Worm (Caenorhabditis elegans): Measurements from ENCODE around the gene acl-6.
"Not testable (repeated sequence)": the region's sequence is repeated elsewhere in the genome, so short reads cannot be mapped to it uniquely, and the experiment has no call there.

The acl-6 gene

ce11 chrV:5447057-5447456 lies 13.9 kb downstream of the acl-6 start:
- TF ChIP-seq flt-1 (GFP tag; IDR thresholded peaks at IDR 0.05): no peak
- TF ChIP-seq tab-1 (GFP tag; IDR thresholded peaks at IDR 0.05): no peak

ce11 chrV:5450742-5451141 lies 17.6 kb downstream of the acl-6 start:
- TF ChIP-seq T22C8.4 (GFP tag; IDR thresholded peaks at IDR 0.05) (no peak), med-1 (GFP tag; optimal IDR thresholded peaks at IDR 0.05; ENCODE audit: insufficient read depth) (no peak), cog-1 (tag; optimal IDR thresholded peaks at IDR 0.05) (no peak), flt-1 (GFP tag; IDR thresholded peaks at IDR 0.05) (no peak), klf-2 (GFP tag; conservative IDR thresholded peaks at IDR 0.05) (no peak), ztf-29 (GFP tag; IDR thresholded peaks at IDR 0.05) (no peak), ztf-23 (GFP tag; IDR thresholded peaks at IDR 0.05) (no peak), tab-1 (GFP tag; IDR thresholded peaks at IDR 0.05) (no peak), ref-1 (GFP tag; conservative IDR thresholded peaks at IDR 0.05) (no peak)

- TF ChIP-seq flt-1 (GFP tag; IDR thresholded peaks at IDR 0.05): no peak
- TF ChIP-seq ztf-23 (GFP tag; IDR thresholded peaks at IDR 0.05): no peak
Observed at ce11 chrV:5453615-5454014, 20.4 kb downstream of the acl-6 start, which contains the start of gene glc-3. Gene glc-3, minus strand, starts transcription at chrV:5453715.

- TF ChIP-seq klf-2 (GFP tag; conservative IDR thresholded peaks at IDR 0.05) (no peak), med-1 (GFP tag; optimal IDR thresholded peaks at IDR 0.05; ENCODE audit: insufficient read depth) (no peak), flt-1 (GFP tag; IDR thresholded peaks at IDR 0.05) (no peak), cog-1 (tag; optimal IDR thresholded peaks at IDR 0.05) (no peak), tab-1 (GFP tag; IDR thresholded peaks at IDR 0.05) (no peak), ref-1 (GFP tag; conservative IDR thresholded peaks at IDR 0.05) (no peak), T22C8.4 (GFP tag; IDR thresholded peaks at IDR 0.05) (no peak), ztf-29 (GFP tag; IDR thresholded peaks at IDR 0.05) (no peak), ztf-23 (GFP tag; IDR thresholded peaks at IDR 0.05) (no peak)
Observed at ce11 chrV:5454955-5455354, 21.8 kb downstream of the acl-6 start.

- TF ChIP-seq klf-2 (GFP tag; conservative IDR thresholded peaks at IDR 0.05): no peak
- TF ChIP-seq ztf-29 (GFP tag; IDR thresholded peaks at IDR 0.05): no peak
- no peak for TF ChIP-seq cog-1 (tag; optimal IDR thresholded peaks at IDR 0.05)
- no peak for TF ChIP-seq flt-1 (GFP tag; IDR thresholded peaks at IDR 0.05)
- TF ChIP-seq med-1 (GFP tag; optimal IDR thresholded peaks at IDR 0.05; ENCODE audit: insufficient read depth): no peak
Observed at ce11 chrV:5459806-5460205, 26.6 kb downstream of the acl-6 start, which contains the start of gene ZC317.2. Gene ZC317.2, plus strand, starts transcription at chrV:5460106.

ce11 chrV:5462894-5463293 lies 29.7 kb downstream of the acl-6 start, which contains the start of gene srg-67:
Gene srg-67, minus strand, starts transcription at chrV:5462994.
- TF ChIP-seq klf-2 (GFP tag; conservative IDR thresholded peaks at IDR 0.05) (no peak), T22C8.4 (GFP tag; IDR thresholded peaks at IDR 0.05) (no peak), ref-1 (GFP tag; conservative IDR thresholded peaks at IDR 0.05) (no peak), ztf-29 (GFP tag; IDR thresholded peaks at IDR 0.05) (no peak), flt-1 (GFP tag; IDR thresholded peaks at IDR 0.05) (no peak), tab-1 (GFP tag; IDR thresholded peaks at IDR 0.05) (no peak)

- no peak for TF ChIP-seq cog-1 (tag; optimal IDR thresholded peaks at IDR 0.05)
- TF ChIP-seq ztf-23 (GFP tag; IDR thresholded peaks at IDR 0.05): no peak
- no peak for TF ChIP-seq ref-1 (GFP tag; conservative IDR thresholded peaks at IDR 0.05)
- TF ChIP-seq klf-2 (GFP tag; conservative IDR thresholded peaks at IDR 0.05): no peak
- no peak for TF ChIP-seq flt-1 (GFP tag; IDR thresholded peaks at IDR 0.05)
- TF ChIP-seq T22C8.4 (GFP tag; IDR thresholded peaks at IDR 0.05): no peak
- TF ChIP-seq tab-1 (GFP tag; IDR thresholded peaks at IDR 0.05): no peak
- TF ChIP-seq med-1 (GFP tag; optimal IDR thresholded peaks at IDR 0.05; ENCODE audit: insufficient read depth): no peak
- TF ChIP-seq ztf-29 (GFP tag; IDR thresholded peaks at IDR 0.05): no peak
Observed at ce11 chrV:5465335-5465734, 32.1 kb downstream of the acl-6 start, which contains the start of gene srg-68. Gene srg-68, minus strand, starts transcription at chrV:5465435.

- not testable (repeated sequence) for TF ChIP-seq T22C8.4 (GFP tag; IDR thresholded peaks at IDR 0.05); klf-2 (GFP tag; conservative IDR thresholded peaks at IDR 0.05); cog-1 (tag; optimal IDR thresholded peaks at IDR 0.05)
Observed at ce11 chrV:5468489-5468888, 35.3 kb downstream of the acl-6 start, which contains the start of gene ZC317.6. Gene ZC317.6, minus strand, starts transcription at chrV:5468589.

- not testable (repeated sequence) for TF ChIP-seq ztf-23 (GFP tag; IDR thresholded peaks at IDR 0.05); klf-2 (GFP tag; conservative IDR thresholded peaks at IDR 0.05); cog-1 (tag; optimal IDR thresholded peaks at IDR 0.05)
Observed at ce11 chrV:5470930-5471329, 37.7 kb downstream of the acl-6 start, which contains the start of gene ZC317.7. Gene ZC317.7, minus strand, starts transcription at chrV:5471030.

ce11 chrV:5477719-5478118 lies 44.5 kb downstream of the acl-6 start:
- TF ChIP-seq ref-1 (GFP tag; conservative IDR thresholded peaks at IDR 0.05) (no peak), klf-2 (GFP tag; conservative IDR thresholded peaks at IDR 0.05) (no peak), T22C8.4 (GFP tag; IDR thresholded peaks at IDR 0.05) (peak; percentile 76)

- TF ChIP-seq ztf-23 (GFP tag; IDR thresholded peaks at IDR 0.05): no peak
- TF ChIP-seq cog-1 (tag; optimal IDR thresholded peaks at IDR 0.05): no peak
- no peak for TF ChIP-seq med-1 (GFP tag; optimal IDR thresholded peaks at IDR 0.05; ENCODE audit: insufficient read depth)
- TF ChIP-seq T22C8.4 (GFP tag; IDR thresholded peaks at IDR 0.05): no peak
- TF ChIP-seq ztf-29 (GFP tag; IDR thresholded peaks at IDR 0.05): no peak
- TF ChIP-seq flt-1 (GFP tag; IDR thresholded peaks at IDR 0.05): no peak
- no peak for TF ChIP-seq tab-1 (GFP tag; IDR thresholded peaks at IDR 0.05)
- TF ChIP-seq ref-1 (GFP tag; conservative IDR thresholded peaks at IDR 0.05): no peak
- no peak for TF ChIP-seq klf-2 (GFP tag; conservative IDR thresholded peaks at IDR 0.05)
Observed at ce11 chrV:5482315-5482714, 49.1 kb downstream of the acl-6 start, which contains the start of gene srg-66. Gene srg-66, minus strand, starts transcription at chrV:5482415.
